Worm (Caenorhabditis elegans) whole organism, L4/young adult: ENCODE measurements around the gene irg-7.

Source experiments
- W03F9.2 ChIP-seq: fragments of 150-350 bp; optimal IDR thresholded peaks from 2 replicates; lab custom pipeline; 2014; ENCODE audit warnings: missing biosample characterization, missing genetic modification characterization
- dao-5 ChIP-seq: sonication (generic microtip); optimal IDR thresholded peaks from 2 replicates; lab custom pipeline; 2016; ENCODE audit warnings: missing genotype, missing genetic modification characterization, moderate library complexity, missing compliant biosample characterization
- him-1 ChIP-seq: sonication (generic microtip); optimal IDR thresholded peaks from 2 replicates; lab custom pipeline; 2016; ENCODE audit warnings: missing genotype, missing genetic modification reagents, missing genetic modification characterization, missing compliant biosample characterization

irg-7 gene

DNA sequence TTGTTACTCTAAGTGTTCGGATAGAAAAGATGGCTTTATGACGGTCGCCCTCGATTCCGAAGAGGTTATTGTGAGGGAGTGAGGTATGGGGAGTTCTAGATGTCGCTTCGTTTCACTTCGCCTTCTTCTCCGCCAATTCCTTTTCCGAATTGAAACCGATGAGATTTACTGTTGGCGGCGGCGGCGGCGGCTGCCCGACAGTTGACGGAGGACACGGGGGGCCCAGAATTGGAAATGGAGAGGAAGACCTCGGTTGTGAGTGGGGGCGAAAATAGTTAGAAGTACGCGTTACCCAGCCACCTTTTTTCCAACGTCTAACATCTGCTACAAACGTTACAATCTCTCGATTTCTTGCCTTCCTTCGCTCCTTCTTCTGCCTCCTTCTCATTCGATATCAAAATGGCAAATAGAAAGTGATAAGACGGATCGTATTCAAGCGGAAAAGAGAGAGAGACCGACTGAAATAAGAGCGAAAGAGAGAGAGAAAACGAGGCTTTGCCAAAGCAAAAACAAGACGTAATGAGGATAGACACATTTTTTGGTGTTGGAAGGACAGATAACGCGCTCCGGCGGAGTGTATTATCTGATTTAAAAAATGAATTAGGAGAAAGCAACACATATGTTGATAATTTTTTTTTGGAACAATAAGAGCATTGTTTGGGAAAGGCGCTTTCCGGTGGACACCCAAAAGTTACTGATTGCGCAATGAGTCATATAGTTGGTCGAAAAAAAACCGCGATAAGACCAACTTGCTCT, 25.2 kb downstream of the irg-7 start:
- TF ChIP-seq W03F9.2 (no peak), dao-5 (tag; lab: Kevin White, UChicago) (no peak), him-1 (tag; lab: Kevin White, UChicago) (no peak)

ce11 chrX:3216698-3217097, 26.7 kb downstream of the irg-7 start:
- TF ChIP-seq him-1 (tag; lab: Kevin White, UChicago) (no peak), W03F9.2 (no peak), dao-5 (tag; lab: Kevin White, UChicago) (no peak)

DNA sequence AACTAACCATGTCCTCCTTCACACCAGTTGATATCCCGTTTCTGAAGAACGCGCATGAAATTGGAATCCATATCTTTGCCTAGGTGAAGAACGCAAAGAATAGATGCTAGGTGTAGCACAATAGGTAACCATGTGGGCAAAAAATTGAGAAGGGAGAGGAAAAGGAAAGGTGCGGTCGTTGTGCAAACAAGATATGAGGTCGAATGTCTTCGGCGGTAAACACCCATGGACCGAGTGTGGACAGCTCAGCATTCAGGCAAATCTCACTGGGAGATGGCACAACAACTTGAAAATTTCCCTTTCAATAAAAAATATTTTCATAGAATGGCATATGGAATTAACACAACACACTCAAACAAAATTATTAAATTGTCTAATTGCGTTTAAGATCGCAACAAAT, 33.9 kb downstream of the irg-7 start, which contains the start of gene F28B4.4:
TSS of gene F28B4.4 (minus strand) at position 101 of the 400 bp plus-strand sequence.
- TF ChIP-seq him-1 (tag; lab: Kevin White, UChicago) (no peak), W03F9.2 (no peak), dao-5 (tag; lab: Kevin White, UChicago) (no peak)

DNA sequence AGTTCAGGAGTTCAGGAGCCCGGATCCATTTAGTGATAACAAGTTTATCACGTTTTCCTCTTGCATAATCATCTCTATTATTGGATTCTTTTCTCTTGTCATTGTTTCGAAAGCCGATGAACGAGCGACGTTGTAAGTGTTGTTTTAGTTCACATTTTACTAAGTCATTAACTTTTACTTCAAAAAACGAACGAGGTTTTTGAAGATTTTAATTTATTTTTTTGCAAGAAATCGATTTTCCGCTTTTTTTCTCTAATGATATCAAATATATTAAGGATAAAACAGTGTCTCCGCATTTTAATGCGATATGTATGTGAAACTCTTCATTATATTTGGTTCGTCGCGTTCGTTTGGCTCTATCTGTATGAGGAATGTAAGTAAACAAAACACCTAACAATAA, 38.7 kb downstream of the irg-7 start, which contains the start of gene F28B4.1:
TSS of gene F28B4.1 (plus strand) at position 301 of the 400 bp plus-strand sequence.
- TF ChIP-seq W03F9.2 (no peak), dao-5 (tag; lab: Kevin White, UChicago) (no peak), him-1 (tag; lab: Kevin White, UChicago) (no peak)

- TF ChIP-seq dao-5 (tag; lab: Kevin White, UChicago) (no peak), W03F9.2 (no peak), him-1 (tag; lab: Kevin White, UChicago) (no peak)
Measured at ce11 chrX:3202350-3202749, 41.1 kb downstream of the irg-7 start.

DNA sequence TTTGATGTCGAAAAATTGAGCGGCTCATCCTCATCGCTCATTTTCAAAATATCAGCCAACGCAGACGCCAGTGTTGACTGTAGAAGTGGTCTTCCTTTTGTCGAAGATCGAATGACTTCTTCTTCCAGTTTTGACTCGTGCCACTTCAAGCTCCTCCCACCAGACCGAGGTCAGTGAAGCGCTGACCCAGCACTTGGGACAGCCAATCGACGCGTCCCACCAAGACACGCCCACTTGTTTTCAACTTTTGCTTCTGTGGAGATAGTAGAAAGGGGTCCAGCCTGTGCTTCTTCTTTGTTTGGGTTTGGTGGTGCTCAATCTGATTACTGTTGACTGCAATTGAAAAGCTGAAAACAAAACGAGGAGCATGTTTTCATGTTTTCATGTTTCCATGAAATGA, 44.2 kb downstream of the irg-7 start, which contains the start of gene fax-1:
TSS of gene fax-1 (minus strand) at position 101 of the 400 bp plus-strand sequence.
- no peak for TF ChIP-seq W03F9.2
- TF ChIP-seq dao-5 (tag; lab: Kevin White, UChicago), result no peak
- TF ChIP-seq him-1 (tag; lab: Kevin White, UChicago), result no peak

DNA sequence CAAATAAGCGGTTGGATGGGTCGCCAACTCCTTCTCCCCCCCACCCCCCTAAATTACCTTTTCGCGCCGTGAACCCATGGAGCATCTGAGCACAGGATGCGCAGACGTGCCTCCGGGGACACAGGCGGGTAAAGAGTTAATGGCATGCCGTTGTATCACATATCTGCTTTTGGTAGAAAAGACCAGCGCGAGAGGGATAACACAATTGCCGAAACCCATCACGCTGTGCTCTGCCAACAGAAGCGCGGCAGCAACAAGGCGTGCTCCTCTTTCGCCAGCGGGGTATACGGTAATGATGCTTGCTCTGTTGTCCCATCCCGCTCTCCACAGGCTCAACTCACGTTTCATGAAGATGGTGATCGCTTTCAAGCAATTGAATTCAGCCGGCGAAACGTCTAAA, 46.1 kb downstream of the irg-7 start:
- TF ChIP-seq W03F9.2 (no peak), him-1 (tag; lab: Kevin White, UChicago) (no peak), dao-5 (tag; lab: Kevin White, UChicago) (no peak)

DNA sequence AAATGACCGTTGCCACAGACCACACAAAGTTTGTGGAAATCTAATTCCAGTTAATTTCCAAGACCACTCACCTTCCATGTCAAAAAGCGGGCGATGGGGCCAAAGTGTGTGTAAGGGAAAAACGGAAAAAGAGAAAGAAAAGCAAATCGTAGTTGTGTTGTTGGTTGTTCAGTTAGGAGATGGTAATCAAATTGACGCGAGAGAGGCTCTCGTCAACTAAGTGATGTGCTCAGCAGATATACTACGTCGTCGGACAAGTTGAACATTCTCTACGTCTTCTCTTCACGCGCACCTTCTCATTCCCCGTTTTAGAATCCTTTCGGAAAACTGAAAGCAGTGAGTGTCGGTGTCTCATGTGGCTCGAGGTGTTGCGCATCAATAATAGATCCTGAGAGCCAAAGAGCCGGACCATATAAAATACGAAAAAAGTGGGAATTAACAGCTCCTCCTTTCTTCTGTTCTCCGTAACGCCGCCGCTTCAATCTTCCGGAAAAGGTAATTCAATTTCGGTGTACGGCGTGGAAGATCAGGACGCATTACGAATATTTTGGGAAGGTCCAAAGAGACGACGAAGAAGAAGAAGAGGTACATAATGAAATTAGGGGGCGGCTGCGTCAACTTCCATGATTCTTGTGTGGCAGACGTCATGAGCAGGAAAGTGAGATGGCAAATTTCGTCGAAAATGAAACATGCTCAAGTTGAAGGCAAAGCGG, 51.9 kb downstream of the irg-7 start:
- no peak for TF ChIP-seq dao-5 (tag; lab: Kevin White, UChicago)
- TF ChIP-seq W03F9.2, result no peak
- TF ChIP-seq him-1 (tag; lab: Kevin White, UChicago), result no peak

DNA sequence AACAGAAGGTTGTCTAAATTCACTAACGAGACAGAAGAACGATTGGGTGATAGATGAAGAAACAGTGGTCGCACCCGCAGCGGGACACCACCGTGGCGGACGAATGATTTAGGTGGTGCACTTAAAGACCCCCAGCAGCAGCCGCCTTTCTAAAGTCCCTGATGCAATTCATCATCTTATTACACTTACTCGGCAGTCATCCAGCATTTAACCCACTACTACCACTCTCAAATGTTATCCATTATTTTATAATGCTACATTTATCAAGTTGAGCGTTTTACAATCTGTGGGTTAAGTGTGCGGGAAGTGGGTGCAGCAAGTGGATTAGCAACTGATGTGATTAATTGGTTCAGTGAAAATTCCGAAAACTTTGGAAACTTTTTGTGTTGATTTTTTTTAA, 53.2 kb downstream of the irg-7 start:
- TF ChIP-seq dao-5 (tag; lab: Kevin White, UChicago) (no peak), him-1 (tag; lab: Kevin White, UChicago) (no peak), W03F9.2 (no peak)
